Fruit fly (Drosophila melanogaster): ENCODE results near the gene CG31886.
A peak's percentile ranks its signal among the peaks of the same experiment; 100 is the strongest.

DNA sequence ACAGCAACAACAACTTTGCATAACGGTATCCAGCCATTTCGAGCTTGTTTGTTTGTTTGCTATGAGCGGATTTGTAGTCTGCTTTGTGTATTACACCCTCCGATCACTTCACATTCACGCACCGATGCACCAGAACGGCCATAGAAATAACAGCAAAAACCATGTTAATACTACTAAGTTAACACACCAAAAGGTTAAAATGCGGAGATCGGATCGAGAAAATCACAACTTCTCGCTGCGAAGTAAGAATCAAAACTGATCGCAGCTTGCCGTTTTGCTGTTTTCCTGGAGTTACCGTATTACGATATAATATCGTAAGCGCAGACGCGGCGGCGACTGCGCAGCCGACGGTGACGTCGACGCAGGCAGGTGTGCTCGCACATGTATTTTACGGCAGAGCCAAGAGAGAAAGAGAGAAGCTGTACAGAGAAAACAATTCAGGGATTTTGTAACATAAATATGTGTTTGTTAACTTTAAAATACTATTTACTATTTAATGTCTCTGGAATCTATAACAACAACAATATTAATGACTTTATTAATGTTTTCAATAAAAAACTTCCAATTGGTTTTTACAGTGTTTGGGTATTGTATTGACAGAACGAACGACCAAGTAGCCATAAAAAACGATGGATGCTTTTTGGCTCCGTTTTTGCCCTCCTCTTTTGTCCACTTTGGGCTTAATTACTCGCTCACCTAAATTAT is 25.9 kb upstream of the CG31886 start, which contains the start of gene CG13101:
- peak; percentile 92 for TF ChIP-seq Pif1B (GFP tag; optimal IDR thresholded peaks at IDR 0.05)
- peak; percentile 98 for TF ChIP-seq CG12605 (GFP tag; IDR thresholded peaks at IDR 0.05)
- TF ChIP-seq CG8301 (tag; optimal IDR thresholded peaks at IDR 0.05) = peak; percentile 95

Measured in whole organism, pupa.